Worm (Caenorhabditis elegans): ENCODE measurements around the gene acs-6.

DNA sequence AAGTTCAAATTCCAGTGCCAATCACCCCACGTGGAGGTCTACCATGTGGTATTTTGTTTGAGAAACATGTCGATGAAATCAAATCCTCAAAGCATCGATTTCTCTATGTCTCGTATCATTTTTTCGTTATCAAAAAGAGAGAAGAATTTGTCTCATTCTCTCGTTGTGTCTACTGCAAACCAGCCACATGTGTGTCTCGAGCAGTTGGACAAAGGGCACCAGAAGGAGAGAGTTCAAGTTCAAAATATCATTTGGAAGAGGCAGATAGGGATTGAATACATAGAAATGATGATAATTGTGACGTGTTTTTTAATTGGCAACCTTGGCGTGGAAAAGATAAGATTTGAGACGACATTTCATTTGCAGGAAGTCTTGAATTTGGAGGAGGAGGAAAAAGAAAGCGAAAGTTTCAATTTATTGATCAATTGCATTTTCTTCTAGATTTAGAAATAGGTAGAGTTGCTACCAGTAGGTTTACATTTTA is 2.5 kb upstream of the acs-6 start:
- TF ChIP-seq sptf-1 (tag; optimal IDR thresholded peaks at IDR 0.05) (no peak), elt-3 (tag; optimal IDR thresholded peaks at IDR 0.05) (no peak), pha-4 (tag; optimal IDR thresholded peaks at IDR 0.05) (no peak), unc-62 (GFP tag; optimal IDR thresholded peaks at IDR 0.05) (peak; percentile 8), mab-5 (tag; optimal IDR thresholded peaks at IDR 0.05) (no peak), lin-13 (tag; optimal IDR thresholded peaks at IDR 0.05) (no peak), ztf-11 (tag; optimal IDR thresholded peaks at IDR 0.05) (no peak), ces-1 (GFP tag; optimal IDR thresholded peaks at IDR 0.05) (no peak), lsy-2 (tag; optimal IDR thresholded peaks at IDR 0.05) (no peak), ceh-83 (GFP tag; optimal IDR thresholded peaks at IDR 0.05) (no peak)
